Worm (Caenorhabditis elegans) whole organism, young adult: ENCODE data around the gene str-6.

Experiments used
- B0019.2 ChIP-seq: fragments of 200-800 bp; sonication (Bioruptor generic); conservative IDR thresholded peaks from 2 replicates; pipeline ENCODE4 v1.3.6; 2022; ENCODE audit warnings: missing genetic modification reagents, missing genetic modification characterization, missing compliant biosample characterization
- C06A6.2 ChIP-seq: fragments of 200-800 bp; sonication (Bioruptor generic); conservative IDR thresholded peaks from 2 replicates; pipeline ENCODE4 v1.3.6; 2022; ENCODE audit warnings: missing genetic modification characterization, missing compliant biosample characterization
- C17E4.6 ChIP-seq: fragments of 200-800 bp; sonication (Bioruptor generic); IDR thresholded peaks from 2 replicates; pipeline ENCODE4 v1.3.6; 2022; ENCODE audit warnings: missing genetic modification reagents, missing genetic modification characterization, missing compliant biosample characterization
- D2030.7 ChIP-seq: fragments of 200-800 bp; sonication (Bioruptor generic); IDR thresholded peaks from 2 replicates; pipeline ENCODE4 v1.3.6; 2022; ENCODE audit warnings: missing genetic modification reagents, missing genetic modification characterization, missing compliant biosample characterization
- F10E7.11 ChIP-seq: sonication (generic microtip); optimal IDR thresholded peaks from 2 replicates; lab custom pipeline; 2017; ENCODE audit warnings: mild to moderate bottlenecking, missing genetic modification characterization, moderate library complexity, missing compliant biosample characterization
- F23B12.7 ChIP-seq: sonication (generic microtip); optimal IDR thresholded peaks from 2 replicates; lab custom pipeline; 2017; ENCODE audit warnings: missing genetic modification characterization, mild to moderate bottlenecking, missing compliant biosample characterization, antibody characterized with exemption, moderate library complexity; ENCODE audit not compliant: insufficient read depth
- F55B11.4 ChIP-seq: sonication (generic microtip); optimal IDR thresholded peaks from 2 replicates; lab custom pipeline; 2016; ENCODE audit warnings: missing compliant biosample characterization, missing genetic modification characterization, borderline replicate concordance; ENCODE audit not compliant: insufficient read depth
- F57A8.1 ChIP-seq: fragments of 200-800 bp; sonication (Bioruptor generic); optimal IDR thresholded peaks from 2 replicates; lab custom pipeline; 2018; ENCODE audit warnings: mild to moderate bottlenecking, missing genetic modification characterization, moderate library complexity, missing compliant biosample characterization
- T26A5.8 ChIP-seq: sonication (generic microtip); optimal IDR thresholded peaks from 2 replicates; lab custom pipeline; 2016; ENCODE audit warnings: missing genetic modification characterization, missing compliant biosample characterization
- Y53F4B.3 ChIP-seq: fragments of 200-800 bp; sonication (Bioruptor generic); IDR thresholded peaks from 2 replicates; pipeline ENCODE4 v1.3.6; 2022; ENCODE audit warnings: missing genetic modification reagents, missing genetic modification characterization, missing compliant biosample characterization
- Y53G8AR.9 ChIP-seq: fragments of 200-800 bp; sonication (Bioruptor generic); conservative IDR thresholded peaks from 2 replicates; pipeline ENCODE4 v1.3.6; 2022; ENCODE audit warnings: missing genetic modification reagents, missing genetic modification characterization, missing compliant biosample characterization
- ZK185.1 ChIP-seq: sonication (generic microtip); optimal IDR thresholded peaks from 2 replicates; lab custom pipeline; 2016; ENCODE audit warnings: mild to moderate bottlenecking, missing genetic modification characterization, missing compliant biosample characterization; ENCODE audit not compliant: poor library complexity, severe bottlenecking
- attf-3 ChIP-seq: fragments of 200-800 bp; sonication (Bioruptor generic); conservative IDR thresholded peaks from 2 replicates; pipeline ENCODE4 v1.3.6; 2022; ENCODE audit warnings: missing genetic modification reagents, missing genetic modification characterization, missing compliant biosample characterization
- attf-6 ChIP-seq: fragments of 200-800 bp; sonication (Bioruptor generic); IDR thresholded peaks from 2 replicates; pipeline ENCODE4 v1.3.6; 2022; ENCODE audit warnings: missing genetic modification reagents, missing genetic modification characterization, missing compliant biosample characterization
- bed-2 ChIP-seq: fragments of 200-800 bp; sonication (Bioruptor generic); IDR thresholded peaks from 2 replicates; pipeline ENCODE4 v1.3.6; 2022; ENCODE audit warnings: missing genetic modification reagents, missing genetic modification characterization, missing compliant biosample characterization
- ccch-3 ChIP-seq: fragments of 200-800 bp; sonication (Bioruptor generic); optimal IDR thresholded peaks from 2 replicates; lab custom pipeline; 2018; ENCODE audit warnings: mild to moderate bottlenecking, missing genetic modification characterization, missing compliant biosample characterization
- cebp-2 ChIP-seq: fragments of 200-800 bp; sonication (Bioruptor generic); IDR thresholded peaks from 2 replicates; pipeline ENCODE4 v1.3.6; 2022; ENCODE audit warnings: missing genetic modification characterization, missing compliant biosample characterization
- ceh-100 ChIP-seq: fragments of 200-800 bp; sonication (Bioruptor generic); IDR thresholded peaks from 2 replicates; pipeline ENCODE4 v1.3.6; 2022; ENCODE audit warnings: missing genetic modification reagents, missing genetic modification characterization, missing compliant biosample characterization
- ceh-40 ChIP-seq: fragments of 200-800 bp; sonication (Bioruptor generic); IDR thresholded peaks from 2 replicates; pipeline ENCODE4 v1.3.6; 2022; ENCODE audit warnings: missing genetic modification characterization, missing compliant biosample characterization
- ceh-91 ChIP-seq: fragments of 200-800 bp; sonication (Bioruptor generic); IDR thresholded peaks from 2 replicates; pipeline ENCODE4 v1.3.6; 2022; ENCODE audit warnings: missing genetic modification reagents, missing genetic modification characterization, missing compliant biosample characterization
- die-1 ChIP-seq: sonication (generic microtip); optimal IDR thresholded peaks from 2 replicates; lab custom pipeline; 2016; ENCODE audit warnings: missing genotype, mild to moderate bottlenecking, missing genetic modification characterization, missing compliant biosample characterization
- dox-1 ChIP-seq: fragments of 200-800 bp; sonication (Bioruptor generic); IDR thresholded peaks from 2 replicates; pipeline ENCODE4 v1.3.6; 2022; ENCODE audit warnings: missing genetic modification reagents, missing genetic modification characterization, missing compliant biosample characterization
- efl-1 ChIP-seq: fragments of 150-350 bp; optimal IDR thresholded peaks from 2 replicates; lab custom pipeline; 2014; ENCODE audit warnings: missing biosample characterization, missing genetic modification reagents, missing genetic modification characterization
- ekl-4 ChIP-seq: fragments of 200-800 bp; sonication (Bioruptor generic); IDR thresholded peaks from 2 replicates; pipeline ENCODE4 v1.3.6; 2022; ENCODE audit warnings: missing genetic modification reagents, missing genetic modification characterization, missing compliant biosample characterization
- fkh-3 ChIP-seq: sonication (generic microtip); optimal IDR thresholded peaks from 2 replicates; lab custom pipeline; 2016; ENCODE audit warnings: mild to moderate bottlenecking, missing genetic modification characterization, missing compliant biosample characterization
- gei-17 ChIP-seq: fragments of 200-800 bp; sonication (Bioruptor generic); optimal IDR thresholded peaks from 2 replicates; lab custom pipeline; 2018; ENCODE audit warnings: mild to moderate bottlenecking, missing genetic modification characterization, missing compliant biosample characterization
- him-1 ChIP-seq: sonication (generic microtip); optimal IDR thresholded peaks from 2 replicates; lab custom pipeline; 2016; ENCODE audit warnings: missing genotype, missing genetic modification reagents, missing genetic modification characterization, missing compliant biosample characterization
- hsf-1 ChIP-seq: fragments of 200-800 bp; sonication (Bioruptor generic); IDR thresholded peaks from 2 replicates; pipeline ENCODE4 v1.3.6; 2022; ENCODE audit warnings: missing genetic modification reagents, missing genetic modification characterization, missing compliant biosample characterization
- lag-1 ChIP-seq: fragments of 200-800 bp; sonication (Bioruptor generic); IDR thresholded peaks from 2 replicates; pipeline ENCODE4 v1.3.6; 2022; ENCODE audit warnings: missing genetic modification reagents, missing genetic modification characterization, missing compliant biosample characterization
- lin-26 ChIP-seq: fragments of 200-800 bp; sonication (Bioruptor generic); IDR thresholded peaks from 2 replicates; pipeline ENCODE4 v1.3.6; 2022; ENCODE audit warnings: missing genetic modification reagents, missing genetic modification characterization, missing compliant biosample characterization
- lir-1 ChIP-seq: fragments of 200-800 bp; sonication (Bioruptor generic); conservative IDR thresholded peaks from 2 replicates; pipeline ENCODE4 v1.3.6; 2022; ENCODE audit warnings: missing genetic modification reagents, missing genetic modification characterization, missing compliant biosample characterization
- lsl-1 ChIP-seq: fragments of 200-800 bp; sonication (Bioruptor generic); optimal IDR thresholded peaks from 2 replicates; lab custom pipeline; 2018; ENCODE audit warnings: mild to moderate bottlenecking, missing genetic modification characterization, moderate library complexity, missing compliant biosample characterization
- madf-6 ChIP-seq: fragments of 200-800 bp; sonication (Bioruptor generic); IDR thresholded peaks from 2 replicates; pipeline ENCODE4 v1.3.6; 2022; ENCODE audit warnings: missing genetic modification reagents, missing genetic modification characterization, missing compliant biosample characterization
- mcd-1 ChIP-seq: fragments of 200-800 bp; sonication (Bioruptor generic); IDR thresholded peaks from 2 replicates; pipeline ENCODE4 v1.3.6; 2022; ENCODE audit warnings: missing genetic modification reagents, missing genetic modification characterization, missing compliant biosample characterization
- mel-28 ChIP-seq: sonication (generic microtip); optimal IDR thresholded peaks from 2 replicates; lab custom pipeline; 2016; ENCODE audit warnings: borderline replicate concordance, mild to moderate bottlenecking, missing genetic modification characterization, missing compliant biosample characterization
- mes-4 ChIP-seq: sonication (generic microtip); optimal IDR thresholded peaks from 2 replicates; lab custom pipeline; 2016; ENCODE audit warnings: missing genotype, missing genetic modification characterization, missing compliant biosample characterization
- mxl-1 ChIP-seq: sonication (generic microtip); optimal IDR thresholded peaks from 2 replicates; lab custom pipeline; 2016; ENCODE audit warnings: missing genetic modification characterization, missing compliant biosample characterization
- nfyb-1 ChIP-seq: fragments of 200-800 bp; sonication (Bioruptor generic); IDR thresholded peaks from 2 replicates; pipeline ENCODE4 v1.3.6; 2022; ENCODE audit warnings: missing genetic modification reagents, missing genetic modification characterization, missing compliant biosample characterization
- pbrm-1 ChIP-seq: fragments of 200-800 bp; sonication (Bioruptor generic); IDR thresholded peaks from 2 replicates; pipeline ENCODE4 v1.3.6; 2022; ENCODE audit warnings: missing genetic modification reagents, missing genetic modification characterization, missing compliant biosample characterization
- repo-1 ChIP-seq: sonication (generic microtip); optimal IDR thresholded peaks from 2 replicates; lab custom pipeline; 2017; ENCODE audit warnings: mild to moderate bottlenecking, missing genetic modification characterization, missing compliant biosample characterization
- ztf-18 ChIP-seq: sonication (generic microtip); optimal IDR thresholded peaks from 2 replicates; lab custom pipeline; 2016; ENCODE audit warnings: missing genotype, mild to moderate bottlenecking, missing genetic modification characterization, missing compliant biosample characterization
- ztf-25 ChIP-seq: fragments of 200-800 bp; sonication (Bioruptor generic); IDR thresholded peaks from 2 replicates; pipeline ENCODE4 v1.3.6; 2022; ENCODE audit warnings: missing genetic modification reagents, missing genetic modification characterization, missing compliant biosample characterization
- ztf-26 ChIP-seq: sonication (generic microtip); optimal IDR thresholded peaks from 2 replicates; lab custom pipeline; 2017; ENCODE audit warnings: missing genetic modification characterization, missing compliant biosample characterization

The str-6 gene

DNA sequence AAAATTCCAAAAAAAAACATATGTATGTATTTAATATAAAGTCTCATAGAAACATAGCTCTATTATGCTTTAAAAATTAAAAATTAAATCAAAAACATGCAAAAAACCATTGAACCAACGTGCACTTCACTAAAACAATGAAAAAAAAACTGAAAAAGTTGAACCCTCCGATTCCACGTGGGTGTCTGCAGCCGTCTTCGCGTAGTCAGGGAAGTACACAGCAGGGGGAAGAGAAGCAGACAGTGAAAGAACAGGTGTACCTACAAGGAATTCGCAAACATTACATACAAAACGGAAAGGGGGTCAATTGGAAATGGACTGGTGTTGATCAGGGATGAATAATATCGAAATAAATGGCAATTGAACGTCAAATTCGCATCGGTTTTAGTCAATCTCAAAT is 23.9 kb upstream of the str-6 start (continued):
- TF ChIP-seq repo-1 (tag; lab: Kevin White, UChicago) (no peak), fkh-3 (tag; lab: Kevin White, UChicago) (no peak)

DNA sequence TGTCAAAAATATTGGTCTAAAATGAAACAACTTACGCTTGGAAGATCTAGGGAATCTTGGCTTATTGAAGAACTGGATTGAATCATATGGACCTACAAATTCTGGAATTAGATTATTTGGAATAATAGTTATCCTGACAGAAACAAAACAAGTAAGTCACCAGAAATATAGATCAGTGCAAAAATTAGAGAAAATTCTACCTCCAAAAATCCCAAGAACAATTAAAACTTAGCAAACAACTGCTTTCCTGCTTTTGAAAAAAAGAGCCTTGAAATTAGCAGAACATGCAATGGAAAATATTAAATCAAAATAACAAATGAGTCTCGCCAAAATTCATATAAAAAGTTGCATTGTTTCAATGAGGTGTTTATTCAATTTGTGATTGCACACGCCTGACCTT is 23.1 kb upstream of the str-6 start, which contains the start of gene nhr-60:
nhr-60 (minus strand) TSS at position 101 of the 400 bp plus-strand sequence.
- TF ChIP-seq F55B11.4 (no peak), die-1 (no peak), lag-1 (GFP tag; lab: Robert Waterston, UW) (no peak), C06A6.2 (GFP tag; lab: Robert Waterston, UW) (no peak), gei-17 (GFP tag; lab: Kevin White, UChicago) (no peak), mel-28 (tag; lab: Kevin White, UChicago) (no peak), him-1 (tag; lab: Kevin White, UChicago) (no peak), mes-4 (tag; lab: Kevin White, UChicago) (no peak), T26A5.8 (tag; lab: Kevin White, UChicago) (no peak), mxl-1 (tag; lab: Kevin White, UChicago) (no peak), lsl-1 (GFP tag; lab: Kevin White, UChicago) (no peak), ZK185.1 (tag; lab: Kevin White, UChicago) (no peak)

DNA sequence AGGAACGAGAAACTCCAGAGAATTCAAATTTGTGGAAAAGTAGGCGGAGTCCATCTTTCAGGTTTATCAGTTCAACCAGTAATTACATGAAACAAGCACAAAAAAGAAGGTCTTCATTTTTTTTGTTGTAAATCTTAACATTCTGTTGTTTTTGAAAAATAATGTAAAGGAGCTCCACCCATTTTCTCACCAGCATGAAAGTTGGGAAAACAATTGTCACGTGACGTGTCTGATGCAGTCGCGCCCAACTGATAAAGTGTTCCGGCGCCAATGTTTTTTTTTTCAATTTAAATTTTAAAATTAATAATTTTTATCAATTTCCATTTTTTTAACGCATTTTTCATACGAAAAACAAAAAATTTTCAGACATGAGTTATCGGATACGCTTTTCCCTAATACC is 19.0 kb upstream of the str-6 start, which contains the start of gene F57A10.4:
F57A10.4 (plus strand) TSS at position 367 of the 400 bp plus-strand sequence.
- TF ChIP-seq ceh-100 (peak; percentile 85), ceh-91 (GFP tag; lab: Robert Waterston, UW) (peak; percentile 29; the same call in 1 of the 2 replicates), ztf-26 (tag; lab: Kevin White, UChicago) (no peak), ccch-3 (GFP tag; lab: Kevin White, UChicago) (no peak), efl-1 (GFP tag; lab: Kevin White, UChicago) (peak; percentile 45), Y53F4B.3 (GFP tag; lab: Robert Waterston, UW) (no peak), madf-6 (GFP tag; lab: Robert Waterston, UW) (peak; percentile 38; the same call in 1 of the 2 replicates), F23B12.7 (tag; lab: Kevin White, UChicago) (no peak), F57A8.1 (GFP tag; lab: Kevin White, UChicago) (no peak), mcd-1 (GFP tag; lab: Robert Waterston, UW) (peak; percentile 36; the same call in 1 of the 2 replicates), bed-2 (GFP tag; lab: Robert Waterston, UW) (no peak), ztf-18 (tag; lab: Kevin White, UChicago) (peak; percentile 35), F10E7.11 (tag; lab: Kevin White, UChicago) (no peak), D2030.7 (GFP tag; lab: Robert Waterston, UW) (peak; percentile 46; the same call in 1 of the 2 replicates)

DNA sequence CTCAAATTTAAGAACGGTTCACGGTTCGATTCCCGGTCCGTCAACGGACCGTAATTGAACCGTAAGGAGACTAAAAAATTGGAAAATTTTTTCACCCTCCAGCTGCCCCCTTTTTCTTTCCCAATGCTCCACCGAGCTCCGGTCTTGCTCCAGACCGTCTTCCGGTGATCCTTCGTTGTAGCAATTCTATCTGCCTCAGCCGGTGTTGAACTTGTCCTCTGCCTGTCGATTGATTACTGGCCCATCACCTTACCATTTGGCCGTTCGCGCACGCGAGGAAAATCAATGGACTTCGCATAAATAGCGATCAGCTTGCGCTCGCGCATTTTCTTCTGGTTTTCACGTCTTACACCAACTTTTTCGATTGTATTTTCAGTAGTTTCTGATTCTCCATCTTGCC is 17.4 kb upstream of the str-6 start:
- TF ChIP-seq hsf-1 (GFP tag; lab: Robert Waterston, UW): peak; percentile 69
- peak; percentile 80 for TF ChIP-seq ztf-18 (tag; lab: Kevin White, UChicago)
- peak; percentile 85 for TF ChIP-seq ekl-4 (GFP tag; lab: Robert Waterston, UW)
- TF ChIP-seq attf-6: peak; percentile 89
- TF ChIP-seq C17E4.6: peak; percentile 84
- peak; percentile 28 for TF ChIP-seq die-1
- TF ChIP-seq mes-4 (tag; lab: Kevin White, UChicago): peak; percentile 22
- peak; percentile 94; the same call in 1 of the 2 replicates for TF ChIP-seq cebp-2 (GFP tag; lab: Robert Waterston, UW)
- 0 out of 2 replicates have a peak, but pooled peaks have one; percentile 37 for TF ChIP-seq lir-1 (GFP tag; lab: Robert Waterston, UW)
- TF ChIP-seq D2030.7 (GFP tag; lab: Robert Waterston, UW): peak; percentile 89
- TF ChIP-seq Y53F4B.3 (GFP tag; lab: Robert Waterston, UW): peak; percentile 76
- peak; percentile 83 for TF ChIP-seq dox-1 (GFP tag; lab: Robert Waterston, UW)
- peak; percentile 79 for TF ChIP-seq madf-6 (GFP tag; lab: Robert Waterston, UW)
- TF ChIP-seq attf-3 (GFP tag; lab: Robert Waterston, UW): 0 out of 2 replicates have a peak, but pooled peaks have one; percentile 35
- peak; percentile 76 for TF ChIP-seq pbrm-1 (GFP tag; lab: Robert Waterston, UW)
- peak; percentile 87 for TF ChIP-seq nfyb-1
- TF ChIP-seq ceh-40 (GFP tag; lab: Robert Waterston, UW): 0 out of 2 replicates have a peak, but pooled peaks have one; percentile 40
- peak; percentile 72; the same call in 1 of the 2 replicates for TF ChIP-seq ztf-25
- TF ChIP-seq bed-2 (GFP tag; lab: Robert Waterston, UW): peak; percentile 85
- TF ChIP-seq lin-26: peak; percentile 99
- peak; percentile 53 for TF ChIP-seq B0019.2
- TF ChIP-seq Y53G8AR.9 (GFP tag; lab: Robert Waterston, UW): peak; percentile 84
